Fruit fly (Drosophila melanogaster) whole organism, embryonic: ENCODE results near the gene CG34135.

Source experiments
- Abd-B ChIP-seq: fragments of 200-800 bp; sonication (Bioruptor generic); optimal IDR thresholded peaks from 2 replicates; lab custom pipeline; 2018; ENCODE audit warnings: missing biosample characterization, mild to moderate bottlenecking, missing genetic modification characterization, moderate library complexity
- Atf6 ChIP-seq: fragments of 200-800 bp; sonication (Bioruptor generic); IDR thresholded peaks from 2 replicates; pipeline ENCODE4 v1.3.6; 2022; ENCODE audit warnings: missing biosample characterization, missing genetic modification characterization
- CG10267 ChIP-seq: fragments of 200-800 bp; sonication (Bioruptor generic); optimal IDR thresholded peaks from 2 replicates; lab custom pipeline; 2018; ENCODE audit warnings: missing biosample characterization, mild to moderate bottlenecking, missing genetic modification characterization, moderate library complexity
- CG10462 ChIP-seq: fragments of 200-800 bp; sonication (Bioruptor generic); optimal IDR thresholded peaks from 2 replicates; lab custom pipeline; 2016; ENCODE audit warnings: missing biosample characterization, missing genetic modification characterization
- CG12744 ChIP-seq: fragments of 200-800 bp; sonication (Bioruptor generic); optimal IDR thresholded peaks from 2 replicates; lab custom pipeline; 2016; ENCODE audit warnings: missing biosample characterization, missing genetic modification characterization
- CG12769 ChIP-seq: fragments of 200-800 bp; sonication (Bioruptor generic); optimal IDR thresholded peaks from 2 replicates; lab custom pipeline; 2019; ENCODE audit warnings: missing biosample characterization, mild to moderate bottlenecking, missing genetic modification characterization, moderate library complexity
- CG13775 ChIP-seq: fragments of 200-800 bp; sonication (Bioruptor generic); optimal IDR thresholded peaks from 3 replicates; lab custom pipeline; 2017; ENCODE audit warnings: missing biosample characterization, mild to moderate bottlenecking, missing genetic modification characterization
- CG14441 ChIP-seq: fragments of 200-800 bp; sonication (Bioruptor generic); IDR thresholded peaks from 2 replicates; pipeline ENCODE4 v1.3.6; 2022; ENCODE audit warnings: missing biosample characterization, missing genetic modification characterization
- CG14667 ChIP-seq: fragments of 200-800 bp; sonication (Bioruptor generic); IDR thresholded peaks from 2 replicates; pipeline ENCODE4 v1.3.6; 2022; ENCODE audit warnings: missing biosample characterization, missing genetic modification characterization
- CG14860 ChIP-seq: fragments of 200-800 bp; sonication (Bioruptor generic); IDR thresholded peaks from 3 replicates; pipeline ENCODE4 v1.3.6; 2022; ENCODE audit warnings: missing biosample characterization, missing genetic modification characterization; ENCODE audit not compliant: partially characterized antibody
- CG18764 ChIP-seq: fragments of 200-800 bp; sonication (Bioruptor generic); optimal IDR thresholded peaks from 3 replicates; lab custom pipeline; 2016; ENCODE audit warnings: missing biosample characterization, missing genetic modification characterization
- CG2875 ChIP-seq: fragments of 200-800 bp; sonication (Bioruptor generic); optimal IDR thresholded peaks from 2 replicates; lab custom pipeline; 2017; ENCODE audit warnings: missing biosample characterization, mild to moderate bottlenecking, missing genetic modification characterization, missing genetic modification reagents
- CG32767 ChIP-seq: fragments of 200-800 bp; sonication (Bioruptor generic); IDR thresholded peaks from 2 replicates; pipeline ENCODE4 v1.3.6; 2022; ENCODE audit warnings: missing biosample characterization, missing genetic modification characterization
- CG4282 ChIP-seq: fragments of 200-800 bp; sonication (Bioruptor generic); optimal IDR thresholded peaks from 2 replicates; lab custom pipeline; 2016; ENCODE audit warnings: missing biosample characterization, missing genetic modification characterization
- CG43689 ChIP-seq: fragments of 200-800 bp; sonication (Bioruptor generic); IDR thresholded peaks from 2 replicates; pipeline ENCODE4 v1.3.6; 2022; ENCODE audit warnings: missing biosample characterization, missing genetic modification characterization
- CG5180 ChIP-seq: fragments of 200-800 bp; sonication (Bioruptor generic); optimal IDR thresholded peaks from 3 replicates; lab custom pipeline; 2017; ENCODE audit warnings: missing biosample characterization, missing genetic modification characterization, mild to moderate bottlenecking, moderate library complexity, missing genetic modification reagents
- CG7357 ChIP-seq: fragments of 200-800 bp; sonication (Bioruptor generic); IDR thresholded peaks from 3 replicates; pipeline ENCODE4 v1.3.6; 2022; ENCODE audit warnings: missing biosample characterization, missing genetic modification characterization
- CG7839 ChIP-seq: fragments of 200-800 bp; sonication (Bioruptor generic); optimal IDR thresholded peaks from 3 replicates; lab custom pipeline; 2018; ENCODE audit warnings: missing biosample characterization, mild to moderate bottlenecking, missing genetic modification characterization, moderate library complexity
- CG8089 ChIP-seq: fragments of 200-800 bp; sonication (Bioruptor generic); optimal IDR thresholded peaks from 3 replicates; lab custom pipeline; 2016; ENCODE audit warnings: missing biosample characterization, missing genetic modification characterization
- CG9797 ChIP-seq: fragments of 200-800 bp; sonication (Bioruptor generic); optimal IDR thresholded peaks from 3 replicates; lab custom pipeline; 2018; ENCODE audit warnings: missing biosample characterization, mild to moderate bottlenecking, missing genetic modification characterization
- CG9817 ChIP-seq: fragments of 200-800 bp; sonication (Bioruptor generic); optimal IDR thresholded peaks from 2 replicates; lab custom pipeline; 2018; ENCODE audit warnings: missing biosample characterization, mild to moderate bottlenecking, missing genetic modification characterization, moderate library complexity
- Hmx ChIP-seq: fragments of 200-800 bp; sonication (Bioruptor generic); optimal IDR thresholded peaks from 2 replicates; lab custom pipeline; 2016; ENCODE audit warnings: missing biosample characterization, missing genetic modification characterization
- Hr78 ChIP-seq, 2 experiments: fragments of 200-800 bp in 1 of 2; fragments of >200 bp in 1 of 2; sonication (Bioruptor generic) in 1 of 2; optimal IDR thresholded peaks; 2 replicates each; lab custom pipeline; 2017 to 2019; ENCODE audit warnings: missing biosample characterization in 2 of 2, missing genetic modification characterization in 2 of 2, mild to moderate bottlenecking in 1 of 2, moderate library complexity in 1 of 2
- Mad ChIP-seq: fragments of 200-800 bp; sonication (Bioruptor generic); optimal IDR thresholded peaks from 2 replicates; lab custom pipeline; 2016; ENCODE audit warnings: missing biosample characterization, missing genetic modification characterization
- NFAT ChIP-seq: fragments of 200-800 bp; sonication (Bioruptor generic); IDR thresholded peaks from 2 replicates; pipeline ENCODE4 v1.3.6; 2022; ENCODE audit warnings: missing biosample characterization, missing genetic modification characterization
- Nf-YA ChIP-seq: fragments of 200-800 bp; sonication (Bioruptor generic); IDR thresholded peaks from 2 replicates; pipeline ENCODE4 v1.3.6; 2022; ENCODE audit warnings: missing biosample characterization, missing genetic modification characterization
- Optix ChIP-seq: fragments of 200-800 bp; sonication (Bioruptor generic); IDR thresholded peaks from 3 replicates; pipeline ENCODE4 v1.3.6; 2022; ENCODE audit warnings: missing biosample characterization, missing genetic modification characterization
- Sin3A ChIP-seq: fragments of >200 bp; optimal IDR thresholded peaks from 2 replicates; lab custom pipeline; 2018
- TFAM ChIP-seq: fragments of 200-800 bp; sonication (Bioruptor generic); optimal IDR thresholded peaks from 2 replicates; lab custom pipeline; 2017; ENCODE audit warnings: missing biosample characterization, missing genetic modification characterization, inconsistent platforms
- amos ChIP-seq: fragments of 200-800 bp; sonication (Bioruptor generic); IDR thresholded peaks from 2 replicates; pipeline ENCODE4 v1.3.6; 2022; ENCODE audit warnings: missing biosample characterization, missing genetic modification characterization; ENCODE audit not compliant: partially characterized antibody
- ap ChIP-seq: fragments of 200-800 bp; sonication (Bioruptor generic); IDR thresholded peaks from 2 replicates; pipeline ENCODE4 v1.3.6; 2022; ENCODE audit warnings: missing biosample characterization, missing genetic modification characterization
- chn ChIP-seq: fragments of 200-800 bp; sonication (Bioruptor generic); optimal IDR thresholded peaks from 2 replicates; lab custom pipeline; 2016; ENCODE audit warnings: missing biosample characterization, missing genetic modification characterization
- croc ChIP-seq: fragments of 200-800 bp; sonication (Bioruptor generic); conservative IDR thresholded peaks from 3 replicates; pipeline ENCODE4 v1.3.6; 2022; ENCODE audit warnings: missing biosample characterization, missing genetic modification characterization
- crp ChIP-seq, 2 experiments: fragments of 200-800 bp; sonication (Bioruptor generic); optimal IDR thresholded peaks; 2 replicates in 1 of 2; 3 replicates in 1 of 2; lab custom pipeline; 2017; ENCODE audit warnings: missing biosample characterization in 2 of 2, missing genetic modification characterization in 2 of 2, mild to moderate bottlenecking in 1 of 2, moderate library complexity in 1 of 2
- exex ChIP-seq: fragments of 200-800 bp; sonication (Bioruptor generic); optimal IDR thresholded peaks from 4 replicates; lab custom pipeline; 2018; ENCODE audit warnings: missing biosample characterization, mild to moderate bottlenecking, missing genetic modification characterization, moderate library complexity
- fd64A ChIP-seq: fragments of 200-800 bp; sonication (Bioruptor generic); optimal IDR thresholded peaks from 3 replicates; lab custom pipeline; 2018; ENCODE audit warnings: missing biosample characterization, mild to moderate bottlenecking, missing genetic modification characterization
- gfzf ChIP-seq: fragments of 200-800 bp; sonication (Bioruptor generic); optimal IDR thresholded peaks from 2 replicates; lab custom pipeline; 2016; ENCODE audit warnings: missing biosample characterization, mild to moderate bottlenecking, missing genetic modification characterization, moderate library complexity
- grau ChIP-seq: fragments of 200-800 bp; optimal IDR thresholded peaks from 3 replicates; lab custom pipeline; 2019; ENCODE audit warnings: missing biosample characterization, mild to moderate bottlenecking, missing genetic modification characterization, moderate library complexity
- gsb-n ChIP-seq: fragments of 200-800 bp; sonication (Bioruptor generic); optimal IDR thresholded peaks from 3 replicates; lab custom pipeline; 2018; ENCODE audit warnings: missing biosample characterization, mild to moderate bottlenecking, missing genetic modification characterization
- insv ChIP-seq, 2 experiments: fragments of 200-800 bp; sonication (Bioruptor generic); optimal IDR thresholded peaks; 3 replicates each; lab custom pipeline; 2016 to 2018; ENCODE audit warnings: missing biosample characterization in 2 of 2, missing genetic modification characterization in 2 of 2
- jigr1 ChIP-seq: fragments of 200-800 bp; sonication (Bioruptor generic); IDR thresholded peaks from 3 replicates; pipeline ENCODE4 v1.3.6; 2022; ENCODE audit warnings: missing biosample characterization, missing genetic modification characterization
- lab ChIP-seq: fragments of 200-800 bp; sonication (Bioruptor generic); optimal IDR thresholded peaks from 3 replicates; lab custom pipeline; 2017; ENCODE audit warnings: missing biosample characterization, missing genetic modification characterization, mild to moderate bottlenecking, moderate library complexity, missing genetic modification reagents
- lbe ChIP-seq: fragments of 200-800 bp; sonication (Bioruptor generic); optimal IDR thresholded peaks from 2 replicates; lab custom pipeline; 2016; ENCODE audit warnings: missing biosample characterization, mild to moderate bottlenecking, missing genetic modification characterization
- mam ChIP-seq: fragments of 200-800 bp; sonication (Bioruptor generic); optimal IDR thresholded peaks from 3 replicates; lab custom pipeline; 2016; ENCODE audit warnings: missing biosample characterization, missing genetic modification characterization
- nmo ChIP-seq: fragments of 200-800 bp; sonication (Bioruptor generic); optimal IDR thresholded peaks from 2 replicates; lab custom pipeline; 2018; ENCODE audit warnings: missing biosample characterization, mild to moderate bottlenecking, missing genetic modification characterization, moderate library complexity
- pan ChIP-seq, 4 experiments: fragments of >200 bp in 3 of 4; fragments of 200-800 bp in 1 of 4; sonication (Bioruptor generic) in 1 of 4; optimal IDR thresholded peaks in 3 of 4; IDR thresholded peaks in 1 of 4; 2 replicates each; pipeline versions ENCODE4 v1.3.6 to Lab custom; 2017 to 2022; ENCODE audit warnings: missing biosample characterization in 2 of 4, missing genetic modification characterization in 2 of 4, mixed read lengths in 1 of 4
- pho ChIP-seq: fragments of 200-800 bp; sonication (Bioruptor generic); optimal IDR thresholded peaks from 2 replicates; lab custom pipeline; 2016; ENCODE audit warnings: missing biosample characterization, missing genetic modification characterization
- pita ChIP-seq: fragments of 200-800 bp; sonication (Bioruptor generic); optimal IDR thresholded peaks from 2 replicates; lab custom pipeline; 2017; ENCODE audit warnings: missing biosample characterization, mild to moderate bottlenecking, missing genetic modification characterization
- slbo ChIP-seq: fragments of 200-800 bp; sonication (Bioruptor generic); IDR thresholded peaks from 2 replicates; pipeline ENCODE4 v1.3.6; 2022; ENCODE audit warnings: missing biosample characterization, missing genetic modification characterization
- wor ChIP-seq: fragments of 200-800 bp; sonication (Bioruptor generic); IDR thresholded peaks from 2 replicates; pipeline ENCODE4 v1.3.6; 2022; ENCODE audit warnings: missing biosample characterization, missing genetic modification characterization
- yki ChIP-seq: fragments of >200 bp; optimal IDR thresholded peaks from 3 replicates; lab custom pipeline; 2018

The CG34135 gene

dm6 chr3R:8722962-8723548 is 44.9 kb downstream of the CG34135 start, which contains the start of gene nom (continued):
- TF ChIP-seq Abd-B (GFP tag; lab: Kevin White, UChicago) = no peak
- no peak for TF ChIP-seq fd64A (GFP tag; lab: Kevin White, UChicago)
- no peak for TF ChIP-seq exex
- no peak for TF ChIP-seq grau (tag; lab: Kevin White, UChicago)
- TF ChIP-seq wor = no peak
- TF ChIP-seq Sin3A (lab: Kevin White, UChicago) = peak; percentile 23
- TF ChIP-seq mam (GFP tag; lab: Kevin White, UChicago) = no peak
- TF ChIP-seq TFAM (GFP tag; lab: Kevin White, UChicago) = no peak
- no peak for TF ChIP-seq CG5180
- no peak for TF ChIP-seq croc
- TF ChIP-seq amos (GFP tag; lab: Robert Waterston, UW) = no peak
- peak; percentile 17 for TF ChIP-seq gfzf (GFP tag; lab: Kevin White, UChicago)
- TF ChIP-seq CG14860 (GFP tag; lab: Robert Waterston, UW) = 0 out of 3 replicates have a peak, but pooled peaks have one; percentile 23
- TF ChIP-seq CG13775 (GFP tag; lab: Kevin White, UChicago) = no peak
- no peak for TF ChIP-seq pita
- TF ChIP-seq CG7839 (tag; lab: Kevin White, UChicago) = no peak
- TF ChIP-seq CG43689 (GFP tag; lab: Robert Waterston, UW) = no peak
- no peak for TF ChIP-seq CG14667
- no peak for TF ChIP-seq jigr1 (GFP tag; lab: Robert Waterston, UW)
- no peak for TF ChIP-seq CG7357 (GFP tag; lab: Robert Waterston, UW)
- TF ChIP-seq Mad = no peak
- no peak for TF ChIP-seq chn
- TF ChIP-seq CG12769 (tag; lab: Kevin White, UChicago) = no peak
- TF ChIP-seq insv (GFP tag; optimal IDR thresholded peaks at IDR 0.05; lab: Kevin White, UChicago) = peak in 1 of 2 experiments; percentile 7
- TF ChIP-seq crp (GFP tag; optimal IDR thresholded peaks at IDR 0.05; lab: Kevin White, UChicago) = peak in 1 of 2 experiments; percentile 22
- TF ChIP-seq nmo = no peak
- TF ChIP-seq CG8089 (GFP tag; lab: Kevin White, UChicago) = no peak
- no peak for TF ChIP-seq CG32767 (GFP tag; lab: Robert Waterston, UW)
- no peak for TF ChIP-seq Atf6 (GFP tag; lab: Robert Waterston, UW)
- no peak for TF ChIP-seq yki (lab: Kevin White, UChicago)
- TF ChIP-seq CG18764 (GFP tag; lab: Kevin White, UChicago) = no peak
- no peak for TF ChIP-seq ap (GFP tag; lab: Robert Waterston, UW)
- no peak for TF ChIP-seq NFAT (GFP tag; lab: Robert Waterston, UW)
- TF ChIP-seq CG4282 = no peak
- TF ChIP-seq gsb-n (tag; lab: Kevin White, UChicago) = no peak
- no peak for TF ChIP-seq Hmx (GFP tag; lab: Kevin White, UChicago)
- TF ChIP-seq pho (GFP tag; lab: Kevin White, UChicago) = no peak
- TF ChIP-seq Nf-YA (GFP tag; lab: Robert Waterston, UW) = no peak
- no peak for TF ChIP-seq pan (optimal IDR thresholded peaks at IDR 0.05; lab: Kevin White, UChicago)
- TF ChIP-seq pan (GFP tag; optimal IDR thresholded peaks at IDR 0.05 in 1 of 2, IDR thresholded peaks at IDR 0.05 in 1 of 2) = no peak
- TF ChIP-seq slbo (GFP tag; lab: Robert Waterston, UW) = no peak
- TF ChIP-seq CG10462 (GFP tag; lab: Kevin White, UChicago) = no peak
- no peak for TF ChIP-seq CG12744 (GFP tag; lab: Kevin White, UChicago)
- no peak for TF ChIP-seq CG2875 (GFP tag; lab: Kevin White, UChicago)
- TF ChIP-seq CG9797 (GFP tag; lab: Kevin White, UChicago) = peak; percentile 55
- TF ChIP-seq lbe (GFP tag; lab: Kevin White, UChicago) = no peak
- TF ChIP-seq CG9817 (tag; lab: Kevin White, UChicago) = no peak
- peak; percentile 89 for TF ChIP-seq CG10267 (tag; lab: Kevin White, UChicago)
- no peak for TF ChIP-seq lab
- TF ChIP-seq Hr78 (GFP tag; optimal IDR thresholded peaks at IDR 0.05; lab: Kevin White, UChicago) = no peak
- no peak for TF ChIP-seq Optix
- no peak for TF ChIP-seq CG14441 (GFP tag; lab: Robert Waterston, UW)
